Worm (Caenorhabditis elegans) whole organism, L4 larva: ENCODE data around the gene mrt-2.
A peak's percentile ranks its signal among the peaks of the same experiment; 100 is the strongest.

ENCODE experiments used
- D1046.2 ChIP-seq: fragments of 200-800 bp; sonication (Bioruptor generic); IDR thresholded peaks from 2 replicates; pipeline ENCODE4 v1.3.6; 2022; ENCODE audit warnings: missing genetic modification characterization, missing compliant biosample characterization
- F26F4.8 ChIP-seq: fragments of 200-800 bp; sonication (Bioruptor generic); conservative IDR thresholded peaks from 2 replicates; pipeline ENCODE4 v1.3.6; 2022; ENCODE audit warnings: missing genetic modification characterization, missing compliant biosample characterization
- Y105C5A.15 ChIP-seq: fragments of 200-800 bp; sonication (Bioruptor generic); IDR thresholded peaks from 2 replicates; pipeline ENCODE4 v1.3.6; 2022; ENCODE audit warnings: missing genetic modification characterization, missing compliant biosample characterization
- aha-1 ChIP-seq: fragments of 150-350 bp; peaks from one replicate; lab custom pipeline; 2014; ENCODE audit warnings: missing biosample characterization, missing genetic modification characterization
- ceh-20 ChIP-seq: fragments of 200-800 bp; sonication (Bioruptor generic); IDR thresholded peaks from 2 replicates; pipeline ENCODE4 v1.3.6; 2022; ENCODE audit warnings: missing genetic modification reagents, missing genetic modification characterization, missing compliant biosample characterization
- ceh-28 ChIP-seq: fragments of 150-350 bp; optimal IDR thresholded peaks from 2 replicates; lab custom pipeline; 2014; ENCODE audit warnings: missing biosample characterization, missing genetic modification reagents, missing genetic modification characterization
- ceh-62 ChIP-seq: sonication (generic microtip); optimal IDR thresholded peaks from 2 replicates; lab custom pipeline; 2017; ENCODE audit warnings: missing biosample characterization, missing genetic modification characterization
- cey-2 ChIP-seq: sonication (generic microtip); optimal IDR thresholded peaks from 3 replicates; lab custom pipeline; 2017; ENCODE audit warnings: missing genetic modification characterization, mild to moderate bottlenecking, missing compliant biosample characterization, antibody characterized with exemption, borderline replicate concordance; ENCODE audit not compliant: insufficient read depth
- daf-8 ChIP-seq: fragments of 200-800 bp; sonication (Bioruptor generic); IDR thresholded peaks from 2 replicates; pipeline ENCODE4 v1.3.6; 2022; ENCODE audit warnings: missing genetic modification characterization, missing compliant biosample characterization
- dmd-6 ChIP-seq: fragments of 200-800 bp; sonication (Bioruptor generic); IDR thresholded peaks from 2 replicates; pipeline ENCODE4 v1.3.6; 2022; ENCODE audit warnings: missing genetic modification reagents, missing genetic modification characterization, missing compliant biosample characterization
- dmd-8 ChIP-seq: fragments of 200-800 bp; sonication (Bioruptor generic); IDR thresholded peaks from 2 replicates; pipeline ENCODE4 v1.3.6; 2022; ENCODE audit warnings: missing genetic modification characterization, missing compliant biosample characterization
- dmd-9 ChIP-seq: fragments of 200-800 bp; sonication (Bioruptor generic); IDR thresholded peaks from 2 replicates; pipeline ENCODE4 v1.3.6; 2022; ENCODE audit warnings: missing genetic modification reagents, missing genetic modification characterization, missing compliant biosample characterization
- dpl-1 ChIP-seq: fragments of 150-350 bp; optimal IDR thresholded peaks from 2 replicates; lab custom pipeline; 2014; ENCODE audit warnings: missing biosample characterization, missing genetic modification reagents, missing genetic modification characterization
- duxl-1 ChIP-seq: sonication (generic microtip); optimal IDR thresholded peaks from 2 replicates; lab custom pipeline; 2016; ENCODE audit warnings: mild to moderate bottlenecking, missing genetic modification characterization, moderate library complexity, missing compliant biosample characterization; ENCODE audit not compliant: poor library complexity
- dve-1 ChIP-seq: sonication (generic microtip); optimal IDR thresholded peaks from 2 replicates; lab custom pipeline; 2017; ENCODE audit warnings: antibody characterized with exemption, mild to moderate bottlenecking, missing genetic modification characterization, missing compliant biosample characterization; ENCODE audit not compliant: insufficient read depth
- egl-27 ChIP-seq: sonication (generic microtip); optimal IDR thresholded peaks from 3 replicates; lab custom pipeline; 2017; ENCODE audit warnings: missing biosample characterization, missing genetic modification reagents, missing genetic modification characterization
- egl-43 ChIP-seq: fragments of 200-800 bp; sonication (Bioruptor generic); IDR thresholded peaks from 2 replicates; pipeline ENCODE4 v1.3.6; 2022; ENCODE audit warnings: missing genetic modification reagents, missing genetic modification characterization, missing compliant biosample characterization
- fkh-10 ChIP-seq: fragments of 150-350 bp; optimal IDR thresholded peaks from 2 replicates; lab custom pipeline; 2014; ENCODE audit warnings: missing biosample characterization, missing genetic modification reagents, missing genetic modification characterization
- hif-1 ChIP-seq, 2 experiments: sonication (generic microtip); optimal IDR thresholded peaks; 2 replicates each; lab custom pipeline; 2016 to 2017; ENCODE audit warnings: missing compliant biosample characterization in 2 of 2, missing genetic modification characterization in 2 of 2, missing genetic modification reagents in 2 of 2, missing genotype in 2 of 2, mild to moderate bottlenecking in 1 of 2
- hlh-30 ChIP-seq: sonication (generic microtip); optimal IDR thresholded peaks from 2 replicates; lab custom pipeline; 2017; ENCODE audit warnings: antibody characterized with exemption, mild to moderate bottlenecking, missing genetic modification characterization, missing compliant biosample characterization; ENCODE audit not compliant: insufficient read depth
- jun-1 ChIP-seq: fragments of 150-350 bp; optimal IDR thresholded peaks from 2 replicates; lab custom pipeline; 2014; ENCODE audit warnings: missing biosample characterization, missing genetic modification reagents, missing genetic modification characterization
- lim-7 ChIP-seq: fragments of 200-800 bp; sonication (Bioruptor generic); IDR thresholded peaks from 2 replicates; pipeline ENCODE4 v1.3.6; 2022; ENCODE audit warnings: missing genetic modification characterization, missing compliant biosample characterization
- lin-38 ChIP-seq: fragments of 200-800 bp; sonication (Bioruptor generic); IDR thresholded peaks from 2 replicates; pipeline ENCODE4 v1.3.6; 2022; ENCODE audit warnings: missing genetic modification reagents, missing genetic modification characterization, missing compliant biosample characterization
- lin-39 ChIP-seq: fragments of 150-350 bp; optimal IDR thresholded peaks from 2 replicates; lab custom pipeline; 2014; ENCODE audit warnings: missing biosample characterization, missing genetic modification reagents, missing genetic modification characterization
- lir-3 ChIP-seq: sonication (generic microtip); optimal IDR thresholded peaks from 2 replicates; lab custom pipeline; 2016; ENCODE audit warnings: mild to moderate bottlenecking, missing genetic modification characterization, missing compliant biosample characterization
- lsy-2 ChIP-seq, 2 experiments: fragments of 150-350 bp in 1 of 2; sonication (generic microtip) in 1 of 2; optimal IDR thresholded peaks; 2 replicates each; lab custom pipeline; 2014 to 2017; ENCODE audit warnings: missing biosample characterization in 2 of 2, missing genetic modification characterization in 2 of 2
- madf-9 ChIP-seq: fragments of 200-800 bp; sonication (Bioruptor generic); conservative IDR thresholded peaks from 2 replicates; pipeline ENCODE4 v1.3.6; 2022; ENCODE audit warnings: missing genetic modification reagents, missing genetic modification characterization, missing compliant biosample characterization
- mep-1 ChIP-seq: fragments of 150-350 bp; sonication (generic microtip); optimal IDR thresholded peaks from 3 replicates; lab custom pipeline; 2014; ENCODE audit warnings: missing biosample characterization, missing genetic modification characterization
- mes-2 ChIP-seq: sonication (generic microtip); optimal IDR thresholded peaks from 2 replicates; lab custom pipeline; 2016; ENCODE audit warnings: missing genotype, mild to moderate bottlenecking, missing genetic modification characterization, missing compliant biosample characterization; ENCODE audit not compliant: poor library complexity, severe bottlenecking
- nhr-42 ChIP-seq: fragments of 200-800 bp; sonication (Bioruptor generic); IDR thresholded peaks from 2 replicates; pipeline ENCODE4 v1.3.6; 2022; ENCODE audit warnings: missing genetic modification characterization, missing compliant biosample characterization
- php-3 ChIP-seq: fragments of 200-800 bp; sonication (Bioruptor generic); IDR thresholded peaks from 2 replicates; pipeline ENCODE4 v1.3.6; 2022; ENCODE audit warnings: missing genetic modification reagents, missing genetic modification characterization, missing compliant biosample characterization
- rbr-2 ChIP-seq: sonication (generic microtip); optimal IDR thresholded peaks from 2 replicates; lab custom pipeline; 2016; ENCODE audit warnings: missing genotype, missing genetic modification characterization, missing compliant biosample characterization
- saeg-2 ChIP-seq: fragments of 200-800 bp; sonication (Bioruptor generic); IDR thresholded peaks from 2 replicates; pipeline ENCODE4 v1.3.6; 2022; ENCODE audit warnings: missing genetic modification reagents, missing genetic modification characterization, missing compliant biosample characterization
- set-16 ChIP-seq: fragments of 200-800 bp; sonication (Bioruptor generic); IDR thresholded peaks from 2 replicates; pipeline ENCODE4 v1.3.6; 2022; ENCODE audit warnings: missing genetic modification reagents, missing genetic modification characterization, missing compliant biosample characterization
- skn-1 ChIP-seq: fragments of 150-350 bp; optimal IDR thresholded peaks from 2 replicates; lab custom pipeline; 2014; ENCODE audit warnings: missing biosample characterization, missing genetic modification characterization
- snpc-1.2 ChIP-seq: fragments of 200-800 bp; sonication (Bioruptor generic); IDR thresholded peaks from 2 replicates; pipeline ENCODE4 v1.3.6; 2022; ENCODE audit warnings: missing genetic modification reagents, missing genetic modification characterization, missing compliant biosample characterization
- snpc-4 ChIP-seq: fragments of 150-350 bp; optimal IDR thresholded peaks from 2 replicates; lab custom pipeline; 2014; ENCODE audit warnings: missing biosample characterization, missing genetic modification characterization
- unc-130 ChIP-seq: sonication (generic microtip); optimal IDR thresholded peaks from 2 replicates; lab custom pipeline; 2016; ENCODE audit warnings: missing genetic modification reagents, missing genetic modification characterization, missing compliant biosample characterization
- unc-62 ChIP-seq, 3 experiments: fragments of 150-350 bp in 1 of 3; sonication (generic microtip); optimal IDR thresholded peaks in 2 of 3; peaks in 1 of 3; 1 replicate in 1 of 3; 2 replicates in 2 of 3; lab custom pipeline; 2014 to 2017; ENCODE audit warnings: missing biosample characterization in 3 of 3, missing genetic modification characterization in 3 of 3, missing genetic modification reagents in 3 of 3, missing genotype in 1 of 3
- zip-11 ChIP-seq: fragments of 200-800 bp; sonication (Bioruptor generic); IDR thresholded peaks from 2 replicates; pipeline ENCODE4 v1.3.6; 2022; ENCODE audit warnings: missing genetic modification characterization, missing compliant biosample characterization
- zip-2 ChIP-seq: fragments of 150-350 bp; optimal IDR thresholded peaks from 2 replicates; lab custom pipeline; 2014; ENCODE audit warnings: missing biosample characterization, missing genetic modification characterization
- ztf-11 ChIP-seq: fragments of 150-350 bp; optimal IDR thresholded peaks from 2 replicates; lab custom pipeline; 2014; ENCODE audit warnings: missing biosample characterization, missing genetic modification characterization

mrt-2 gene

ce11 chrIII:11731491-11731890 lies 15.1 kb upstream of the mrt-2 start:
- TF ChIP-seq madf-9 (GFP tag; lab: Robert Waterston, UW), result no peak
- no peak for TF ChIP-seq snpc-1.2
- no peak for TF ChIP-seq skn-1 (tag; lab: Kevin White, UChicago)
- TF ChIP-seq hif-1 (tag; optimal IDR thresholded peaks at IDR 0.05; lab: Kevin White, UChicago), result no peak
- no peak for TF ChIP-seq daf-8 (GFP tag; lab: Robert Waterston, UW)
- no peak for TF ChIP-seq ceh-62 (tag; lab: Kevin White, UChicago)
- TF ChIP-seq dmd-8 (GFP tag; lab: Robert Waterston, UW), result no peak
- TF ChIP-seq, all 104 proteins: peak for 0

- TF ChIP-seq set-16 (GFP tag; lab: Robert Waterston, UW) (0 out of 2 replicates have a peak, but pooled peaks have one; percentile 4), lir-3 (no peak)
These were observed 14.5 kb upstream of the mrt-2 start, which contains the start of gene Y41C4A.21 for ce11 chrIII:11732056-11732455. TSS of gene Y41C4A.21 (plus strand) at chrIII:11732356.

ce11 chrIII:11732943-11733342 lies 13.6 kb upstream of the mrt-2 start:
- TF ChIP-seq zip-11 (no peak), zip-2 (no peak), egl-43 (GFP tag; lab: Robert Waterston, UW) (no peak), ztf-11 (tag; lab: Kevin White, UChicago) (no peak), jun-1 (tag; lab: Kevin White, UChicago) (no peak), mep-1 (tag; lab: Kevin White, UChicago) (peak; percentile 11), nhr-42 (no peak), mes-2 (tag; lab: Kevin White, UChicago) (no peak), fkh-10 (no peak), snpc-4 (tag; lab: Kevin White, UChicago) (no peak), lim-7 (GFP tag; lab: Robert Waterston, UW) (no peak), lin-38 (GFP tag; lab: Robert Waterston, UW) (no peak), ceh-28 (tag; lab: Kevin White, UChicago) (peak; percentile 95)

- TF ChIP-seq cey-2 (tag; lab: Kevin White, UChicago), result no peak
- peak; percentile 29 for TF ChIP-seq aha-1 (tag; lab: Kevin White, UChicago)
These were observed 9.0 kb upstream of the mrt-2 start, which contains the start of gene sup-1 for ce11 chrIII:11737527-11737926. TSS of gene sup-1 (minus strand) at chrIII:11737627.

- no peak for TF ChIP-seq jun-1 (tag; lab: Kevin White, UChicago)
- peak; percentile 6 for TF ChIP-seq dve-1 (tag; lab: Kevin White, UChicago)
- no peak for TF ChIP-seq egl-27 (tag; lab: Kevin White, UChicago)
- peak; percentile 42 for TF ChIP-seq lin-39 (tag; lab: Kevin White, UChicago)
- peak; percentile 62; the same call in 1 of the 2 replicates for TF ChIP-seq ceh-20 (GFP tag; lab: Robert Waterston, UW)
- TF ChIP-seq D1046.2 (GFP tag; lab: Robert Waterston, UW), result no peak
- no peak for TF ChIP-seq saeg-2 (GFP tag; lab: Robert Waterston, UW)
- no peak for TF ChIP-seq fkh-10
- TF ChIP-seq dmd-6 (GFP tag; lab: Robert Waterston, UW), result peak; percentile 36
- TF ChIP-seq F26F4.8 (GFP tag; lab: Robert Waterston, UW), result no peak
- TF ChIP-seq unc-130, result no peak
- peak; percentile 30 for TF ChIP-seq mep-1 (tag; lab: Kevin White, UChicago)
- no peak for TF ChIP-seq duxl-1 (tag; lab: Kevin White, UChicago)
- TF ChIP-seq dpl-1 (GFP tag; lab: Kevin White, UChicago), result no peak
- TF ChIP-seq aha-1 (tag; lab: Kevin White, UChicago), result peak; percentile 59
- TF ChIP-seq dmd-9 (GFP tag; lab: Robert Waterston, UW), result no peak
- TF ChIP-seq rbr-2 (tag; lab: Kevin White, UChicago), result peak; percentile 1
- no peak for TF ChIP-seq php-3
- peak; percentile 87 for TF ChIP-seq hlh-30
- peak in 1 of 2 experiments; percentile 65 for TF ChIP-seq unc-62 (GFP tag; optimal IDR thresholded peaks at IDR 0.05 in 1 of 2; lab: Kevin White, UChicago)
- TF ChIP-seq unc-62 (tag; optimal IDR thresholded peaks at IDR 0.05; lab: Kevin White, UChicago), result no peak
- TF ChIP-seq lsy-2 (tag; optimal IDR thresholded peaks at IDR 0.05; lab: Kevin White, UChicago), result peak in 1 of 2 experiments; percentile 52
- peak in 1 of 2 experiments; percentile 3 for TF ChIP-seq hif-1 (tag; optimal IDR thresholded peaks at IDR 0.05; lab: Kevin White, UChicago)
- TF ChIP-seq snpc-4 (tag; lab: Kevin White, UChicago), result no peak
- TF ChIP-seq dmd-8 (GFP tag; lab: Robert Waterston, UW), result no peak
- TF ChIP-seq Y105C5A.15, result no peak
These were observed 8.1 kb upstream of the mrt-2 start for ce11 chrIII:11738482-11738881.
